Worm (Caenorhabditis elegans): ENCODE results near the gene R08D7.5.

R08D7.5 gene

ce11 chrIII:8971255-8972020, 2.5 kb upstream of the R08D7.5 start, which contains the start of the genes eif-3.D and R08D7.4 (continued):
- TF ChIP-seq F16B12.6 (tag; optimal IDR thresholded peaks at IDR 0.05), result peak; percentile 54
- TF ChIP-seq C16A3.4 (tag; optimal IDR thresholded peaks at IDR 0.05), result peak; percentile 63
- TF ChIP-seq lin-15B (tag; optimal IDR thresholded peaks at IDR 0.05), result no peak
- TF ChIP-seq skn-1 (tag; optimal IDR thresholded peaks at IDR 0.05), result peak; percentile 50
- TF ChIP-seq nhr-85 (tag), result peak; percentile 74
- TF ChIP-seq sup-37 (GFP tag; optimal IDR thresholded peaks at IDR 0.05), result no peak
- peak; percentile 57 for TF ChIP-seq lin-13 (GFP tag; optimal IDR thresholded peaks at IDR 0.05)
- TF ChIP-seq lin-39 (tag; optimal IDR thresholded peaks at IDR 0.05), result peak; percentile 60
- peak; percentile 41 for TF ChIP-seq snpc-4 (tag; optimal IDR thresholded peaks at IDR 0.05)
- TF ChIP-seq lsy-2 (tag; optimal IDR thresholded peaks at IDR 0.05), result peak; percentile 77 to 86
- no peak for TF ChIP-seq ceh-88 (GFP tag; IDR thresholded peaks at IDR 0.05)
- peak; percentile 55 for TF ChIP-seq tbx-2 (tag; optimal IDR thresholded peaks at IDR 0.05)
- TF ChIP-seq tlp-1 (tag; optimal IDR thresholded peaks at IDR 0.05), result no peak
- TF ChIP-seq ama-1 (optimal IDR thresholded peaks at IDR 0.05), result no peak
- no peak for TF ChIP-seq egl-27 (tag; optimal IDR thresholded peaks at IDR 0.05)
- no peak for TF ChIP-seq nhr-12 (tag; optimal IDR thresholded peaks at IDR 0.05)
- no peak for TF ChIP-seq mef-2 (tag; optimal IDR thresholded peaks at IDR 0.05)
- peak; percentile 85 for TF ChIP-seq mep-1 (tag; optimal IDR thresholded peaks at IDR 0.05)
- peak; percentile 61 for TF ChIP-seq unc-130 (tag; optimal IDR thresholded peaks at IDR 0.05)
- TF ChIP-seq irx-1 (tag; optimal IDR thresholded peaks at IDR 0.05), result peak; percentile 64
- TF ChIP-seq pax-3 (tag; optimal IDR thresholded peaks at IDR 0.05), result no peak
- TF ChIP-seq nhr-19 (GFP tag; conservative IDR thresholded peaks at IDR 0.05), result peak; percentile 59
- TF ChIP-seq alr-1 (tag; optimal IDR thresholded peaks at IDR 0.05; ENCODE audit: borderline replicate concordance), result peak; percentile 91
- TF ChIP-seq hpl-2 (GFP tag; optimal IDR thresholded peaks at IDR 0.05), result no peak
- TF ChIP-seq aly-2 (tag; optimal IDR thresholded peaks at IDR 0.05), result no peak
- no peak for TF ChIP-seq blmp-1 (tag; optimal IDR thresholded peaks at IDR 0.05)
- TF ChIP-seq unc-86 (tag; optimal IDR thresholded peaks at IDR 0.05), result peak; percentile 55
- no peak for TF ChIP-seq ets-5 (GFP tag; IDR thresholded peaks at IDR 0.05)
- TF ChIP-seq hlh-17 (GFP tag; optimal IDR thresholded peaks at IDR 0.05; ENCODE audit: borderline replicate concordance), result no peak
- peak; percentile 77 for TF ChIP-seq snu-23 (GFP tag; optimal IDR thresholded peaks at IDR 0.05)
- peak; percentile 5 for TF ChIP-seq fkh-4 (tag; optimal IDR thresholded peaks at IDR 0.05; ENCODE audit: borderline replicate concordance)
- TF ChIP-seq dpl-1 (GFP tag; optimal IDR thresholded peaks at IDR 0.05), result peak; percentile 63 to 77 (median 76)
- TF ChIP-seq nhr-47 (tag; optimal IDR thresholded peaks at IDR 0.05), result peak; percentile 74
- TF ChIP-seq Y116A8C.19 (tag; optimal IDR thresholded peaks at IDR 0.05; ENCODE audit: borderline replicate concordance), result no peak
- peak; percentile 43 for TF ChIP-seq zip-4 (GFP tag; optimal IDR thresholded peaks at IDR 0.05)
- peak; percentile 17 for TF ChIP-seq nhr-77 (tag; optimal IDR thresholded peaks at IDR 0.05)
- peak; percentile 43 to 59 (median 53) for TF ChIP-seq ceh-82 (tag; optimal IDR thresholded peaks at IDR 0.05)
- TF ChIP-seq lin-35 (GFP tag; optimal IDR thresholded peaks at IDR 0.05), result peak; percentile 71 to 81
- peak; percentile 77 for TF ChIP-seq nhr-71 (tag; optimal IDR thresholded peaks at IDR 0.05)
- TF ChIP-seq elt-3 (tag; optimal IDR thresholded peaks at IDR 0.05), result peak in 2 of 6 experiments; percentile 20 to 29
- TF ChIP-seq ztf-11 (tag; optimal IDR thresholded peaks at IDR 0.05), result peak in 1 of 2 experiments; percentile 46
- TF ChIP-seq mdl-1 (tag; optimal IDR thresholded peaks at IDR 0.05), result peak in 1 of 2 experiments; percentile 56
- TF ChIP-seq swsn-7 (tag; optimal IDR thresholded peaks at IDR 0.05), result peak; percentile 75
- peak; percentile 39 for TF ChIP-seq ceh-90 (tag; optimal IDR thresholded peaks at IDR 0.05)
- TF ChIP-seq lir-3 (tag; optimal IDR thresholded peaks at IDR 0.05; ENCODE audit: poor library complexity), result peak; percentile 47
